Fruit fly (Drosophila melanogaster) whole organism, embryonic: ENCODE measurements around the gene Atg8b.

Source experiments
- Ada2b ChIP-seq: fragments of 200-800 bp; sonication (Bioruptor generic); IDR thresholded peaks from 2 replicates; pipeline ENCODE4 v1.3.6; 2022; ENCODE audit warnings: missing biosample characterization, missing genetic modification characterization
- CG12391 ChIP-seq: fragments of 200-800 bp; sonication (Bioruptor generic); optimal IDR thresholded peaks from 3 replicates; lab custom pipeline; 2018; ENCODE audit warnings: missing biosample characterization, mild to moderate bottlenecking, missing genetic modification characterization, moderate library complexity
- CG12659 ChIP-seq: fragments of 200-800 bp; sonication (Bioruptor generic); optimal IDR thresholded peaks from 3 replicates; lab custom pipeline; 2017; ENCODE audit warnings: mild to moderate bottlenecking, missing biosample characterization, missing genetic modification reagents, missing genetic modification characterization
- CG13287 ChIP-seq: fragments of 200-800 bp; sonication (Bioruptor generic); IDR thresholded peaks from 2 replicates; pipeline ENCODE4 v1.3.6; 2022; ENCODE audit warnings: missing biosample characterization, missing genetic modification characterization; ENCODE audit not compliant: partially characterized antibody
- CG14710 ChIP-seq: fragments of 200-800 bp; sonication (Bioruptor generic); optimal IDR thresholded peaks from 3 replicates; lab custom pipeline; 2019; ENCODE audit warnings: missing biosample characterization, mild to moderate bottlenecking, missing genetic modification characterization, moderate library complexity
- CG15011 ChIP-seq: fragments of 200-800 bp; sonication (Bioruptor generic); optimal IDR thresholded peaks from 3 replicates; lab custom pipeline; 2018; ENCODE audit warnings: missing biosample characterization, mild to moderate bottlenecking, missing genetic modification characterization
- CG15073 ChIP-seq: fragments of 200-800 bp; sonication (Bioruptor generic); optimal IDR thresholded peaks from 2 replicates; lab custom pipeline; 2016; ENCODE audit warnings: missing biosample characterization, missing genetic modification characterization
- CG1529 ChIP-seq: fragments of 200-800 bp; sonication (Bioruptor generic); optimal IDR thresholded peaks from 3 replicates; lab custom pipeline; 2018; ENCODE audit warnings: missing biosample characterization, missing genetic modification characterization
- CG16813 ChIP-seq: fragments of 200-800 bp; sonication (Bioruptor generic); IDR thresholded peaks from 3 replicates; pipeline ENCODE4 v1.3.6; 2022; ENCODE audit warnings: missing biosample characterization, missing genetic modification characterization; ENCODE audit not compliant: partially characterized antibody
- CG4282 ChIP-seq: fragments of 200-800 bp; sonication (Bioruptor generic); optimal IDR thresholded peaks from 2 replicates; lab custom pipeline; 2016; ENCODE audit warnings: missing biosample characterization, missing genetic modification characterization
- CG4617 ChIP-seq: fragments of 200-800 bp; sonication (Bioruptor generic); optimal IDR thresholded peaks from 3 replicates; lab custom pipeline; 2016; ENCODE audit warnings: missing biosample characterization, missing genetic modification characterization, borderline replicate concordance
- CG4707 ChIP-seq: fragments of 200-800 bp; sonication (Bioruptor generic); optimal IDR thresholded peaks from 2 replicates; lab custom pipeline; 2018; ENCODE audit warnings: missing biosample characterization, mild to moderate bottlenecking, missing genetic modification characterization, moderate library complexity
- CG8290 ChIP-seq, 3 experiments: fragments of 200-800 bp; sonication (Bioruptor generic); optimal IDR thresholded peaks; 2 replicates each; lab custom pipeline; 2016 to 2019; ENCODE audit warnings: missing biosample characterization in 3 of 3, missing genetic modification characterization in 3 of 3, mild to moderate bottlenecking in 2 of 3, moderate library complexity in 1 of 3
- CG9215 ChIP-seq: fragments of 200-800 bp; sonication (Bioruptor generic); IDR thresholded peaks from 2 replicates; pipeline ENCODE4 v1.3.6; 2022; ENCODE audit warnings: missing biosample characterization, missing genetic modification characterization
- CoRest ChIP-seq: fragments of 200-800 bp; sonication (Bioruptor generic); optimal IDR thresholded peaks from 3 replicates; lab custom pipeline; 2018; ENCODE audit warnings: missing biosample characterization, mild to moderate bottlenecking, missing genetic modification characterization, moderate library complexity
- Deaf1 ChIP-seq: fragments of 200-800 bp; optimal IDR thresholded peaks from 3 replicates; lab custom pipeline; 2019; ENCODE audit warnings: missing biosample characterization, mild to moderate bottlenecking, missing genetic modification characterization, moderate library complexity
- Ets97D ChIP-seq: fragments of 200-800 bp; sonication (Bioruptor generic); optimal IDR thresholded peaks from 3 replicates; lab custom pipeline; 2016; ENCODE audit warnings: missing biosample characterization, missing genetic modification characterization
- Gsc ChIP-seq: fragments of 200-800 bp; sonication (Bioruptor generic); IDR thresholded peaks from 2 replicates; pipeline ENCODE4 v1.3.6; 2022; ENCODE audit warnings: missing biosample characterization, missing genetic modification characterization
- HLH4C ChIP-seq: fragments of 200-800 bp; sonication (Bioruptor generic); IDR thresholded peaks from 3 replicates; pipeline ENCODE4 v1.3.6; 2022; ENCODE audit warnings: missing biosample characterization, missing genetic modification characterization; ENCODE audit not compliant: partially characterized antibody
- Hey ChIP-seq: fragments of 200-800 bp; sonication (Bioruptor generic); optimal IDR thresholded peaks from 3 replicates; lab custom pipeline; 2018; ENCODE audit warnings: missing biosample characterization, mild to moderate bottlenecking, missing genetic modification characterization
- MESR4 ChIP-seq: fragments of 200-800 bp; sonication (Bioruptor generic); optimal IDR thresholded peaks from 2 replicates; lab custom pipeline; 2018; ENCODE audit warnings: missing biosample characterization, mild to moderate bottlenecking, missing genetic modification characterization, moderate library complexity
- Med ChIP-seq: fragments of 200-800 bp; sonication (Bioruptor generic); peaks from one replicate; lab custom pipeline; 2016; ENCODE audit warnings: missing biosample characterization, missing genetic modification characterization, mild to moderate bottlenecking, inconsistent platforms, moderate library complexity
- Nf-YB ChIP-seq: fragments of 200-800 bp; sonication (Bioruptor generic); optimal IDR thresholded peaks from 3 replicates; lab custom pipeline; 2019; ENCODE audit warnings: missing biosample characterization, mild to moderate bottlenecking, missing genetic modification characterization, moderate library complexity
- Scr ChIP-seq: fragments of 200-800 bp; sonication (Bioruptor generic); IDR thresholded peaks from 2 replicates; pipeline ENCODE4 v1.3.6; 2022; ENCODE audit warnings: missing biosample characterization, missing genetic modification characterization; ENCODE audit not compliant: partially characterized antibody
- ara ChIP-seq: fragments of 200-800 bp; sonication (Bioruptor generic); IDR thresholded peaks from 2 replicates; pipeline ENCODE4 v1.3.6; 2022; ENCODE audit warnings: missing biosample characterization, missing genetic modification characterization
- cg ChIP-seq: fragments of 200-800 bp; sonication (Bioruptor generic); optimal IDR thresholded peaks from 3 replicates; lab custom pipeline; 2019; ENCODE audit warnings: missing biosample characterization, mild to moderate bottlenecking, missing genetic modification characterization, moderate library complexity
- chinmo ChIP-seq: fragments of 200-800 bp; sonication (Bioruptor generic); IDR thresholded peaks from 4 replicates; pipeline ENCODE4 v1.3.6; 2022; ENCODE audit warnings: missing biosample characterization, missing genetic modification characterization; ENCODE audit not compliant: partially characterized antibody
- dysf ChIP-seq: fragments of 200-800 bp; sonication (Bioruptor generic); IDR thresholded peaks from 3 replicates; pipeline ENCODE4 v1.3.6; 2022; ENCODE audit warnings: missing biosample characterization, missing genetic modification characterization
- gfzf ChIP-seq: fragments of 200-800 bp; sonication (Bioruptor generic); optimal IDR thresholded peaks from 2 replicates; lab custom pipeline; 2016; ENCODE audit warnings: missing biosample characterization, mild to moderate bottlenecking, missing genetic modification characterization, moderate library complexity
- grau ChIP-seq: fragments of 200-800 bp; optimal IDR thresholded peaks from 3 replicates; lab custom pipeline; 2019; ENCODE audit warnings: missing biosample characterization, mild to moderate bottlenecking, missing genetic modification characterization, moderate library complexity
- hkb ChIP-seq, 2 experiments: fragments of 200-800 bp in 1 of 2; fragments of >200 bp in 1 of 2; sonication (Bioruptor generic) in 1 of 2; IDR thresholded peaks in 1 of 2; optimal IDR thresholded peaks in 1 of 2; 2 replicates each; pipeline versions ENCODE4 v1.3.6 to Lab custom; 2017 to 2022; ENCODE audit warnings: missing biosample characterization in 1 of 2, missing genetic modification characterization in 1 of 2
- lbe ChIP-seq: fragments of 200-800 bp; sonication (Bioruptor generic); optimal IDR thresholded peaks from 2 replicates; lab custom pipeline; 2016; ENCODE audit warnings: missing biosample characterization, mild to moderate bottlenecking, missing genetic modification characterization
- lola ChIP-seq, 3 experiments: fragments of >200 bp in 2 of 3; fragments of 200-800 bp in 1 of 3; sonication (Bioruptor generic) in 1 of 3; optimal IDR thresholded peaks; 2 replicates each; lab custom pipeline; 2017 to 2019; ENCODE audit warnings: missing biosample characterization in 3 of 3, missing genetic modification characterization in 3 of 3, mild to moderate bottlenecking in 1 of 3, moderate library complexity in 1 of 3
- maf-S ChIP-seq: fragments of 200-800 bp; sonication (Bioruptor generic); optimal IDR thresholded peaks from 2 replicates; lab custom pipeline; 2016; ENCODE audit warnings: missing biosample characterization, missing genetic modification characterization
- mirr ChIP-seq: fragments of 200-800 bp; sonication (Bioruptor generic); optimal IDR thresholded peaks from 3 replicates; lab custom pipeline; 2018; ENCODE audit warnings: missing biosample characterization, mild to moderate bottlenecking, missing genetic modification characterization
- mld ChIP-seq: fragments of 200-800 bp; sonication (Bioruptor generic); IDR thresholded peaks from 3 replicates; pipeline ENCODE4 v1.3.6; 2022; ENCODE audit warnings: missing biosample characterization, missing genetic modification characterization; ENCODE audit not compliant: partially characterized antibody
- odd ChIP-seq: fragments of 200-800 bp; sonication (Bioruptor generic); optimal IDR thresholded peaks from 2 replicates; lab custom pipeline; 2017; ENCODE audit warnings: missing biosample characterization, mild to moderate bottlenecking, missing genetic modification characterization
- pzg ChIP-seq: fragments of 200-800 bp; sonication (Bioruptor generic); optimal IDR thresholded peaks from 3 replicates; lab custom pipeline; 2018; ENCODE audit warnings: missing biosample characterization, mild to moderate bottlenecking, missing genetic modification characterization, moderate library complexity
- stwl ChIP-seq: fragments of 200-800 bp; sonication (Bioruptor generic); optimal IDR thresholded peaks from 3 replicates; lab custom pipeline; 2018; ENCODE audit warnings: missing biosample characterization, mild to moderate bottlenecking, missing genetic modification characterization, moderate library complexity
- sug ChIP-seq: fragments of 200-800 bp; optimal IDR thresholded peaks from 2 replicates; lab custom pipeline; 2019; ENCODE audit warnings: missing biosample characterization, mild to moderate bottlenecking, missing genetic modification characterization, moderate library complexity
- tna ChIP-seq: fragments of 200-800 bp; sonication (Bioruptor generic); IDR thresholded peaks from 2 replicates; pipeline ENCODE4 v1.3.6; 2022; ENCODE audit warnings: missing biosample characterization, missing genetic modification characterization; ENCODE audit not compliant: partially characterized antibody
- trem ChIP-seq: fragments of 200-800 bp; optimal IDR thresholded peaks from 3 replicates; lab custom pipeline; 2019; ENCODE audit warnings: missing biosample characterization, mild to moderate bottlenecking, missing genetic modification characterization, moderate library complexity
- twi ChIP-seq: fragments of 200-800 bp; optimal IDR thresholded peaks from 2 replicates; lab custom pipeline; 2019; ENCODE audit warnings: missing biosample characterization, mild to moderate bottlenecking, missing genetic modification characterization, moderate library complexity
- wek ChIP-seq: fragments of 200-800 bp; sonication (Bioruptor generic); optimal IDR thresholded peaks from 3 replicates; lab custom pipeline; 2018; ENCODE audit warnings: missing biosample characterization, mild to moderate bottlenecking, missing genetic modification characterization, moderate library complexity

The Atg8b gene

DNA sequence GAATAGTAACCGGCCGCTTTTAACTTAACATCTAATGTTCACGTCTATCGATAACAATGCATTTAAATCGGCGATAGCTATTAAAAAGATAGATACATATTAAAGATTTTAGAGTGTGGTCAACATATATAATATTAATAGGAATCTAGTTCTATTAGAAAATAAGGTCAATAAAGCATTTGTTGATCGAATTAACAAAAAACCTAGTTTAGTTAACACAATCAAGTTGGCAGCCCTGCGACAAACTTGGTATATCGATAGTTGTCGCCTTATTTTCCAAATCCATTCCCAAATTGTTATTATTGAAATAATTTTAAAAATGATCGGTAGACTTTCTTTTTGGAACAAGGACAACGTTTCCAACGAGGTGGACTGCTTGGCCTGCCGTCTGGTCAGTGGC is 40.0 kb downstream of the Atg8b start, which contains the start of the genes CG31251 and CG31360 (continued):
- TF ChIP-seq CG14710 (tag; lab: Kevin White, UChicago): peak; percentile 37
- TF ChIP-seq CG13287 (GFP tag; lab: Robert Waterston, UW): peak; percentile 95
- TF ChIP-seq Ada2b (GFP tag; lab: Robert Waterston, UW): no peak
- no peak for TF ChIP-seq CG1529 (GFP tag; lab: Kevin White, UChicago)
- no peak for TF ChIP-seq Hey (tag; lab: Kevin White, UChicago)
- no peak for TF ChIP-seq ara (GFP tag; lab: Robert Waterston, UW)
- no peak for TF ChIP-seq CG15011 (GFP tag; lab: Kevin White, UChicago)
- no peak for TF ChIP-seq CG15073
- TF ChIP-seq tna: peak; percentile 72
- TF ChIP-seq trem (tag; lab: Kevin White, UChicago): peak; percentile 99
- no peak for TF ChIP-seq CG4282 (GFP tag; lab: Kevin White, UChicago)
- no peak for TF ChIP-seq mirr (GFP tag; lab: Kevin White, UChicago)
- TF ChIP-seq odd (GFP tag; lab: Kevin White, UChicago): no peak
- TF ChIP-seq mld (GFP tag; lab: Robert Waterston, UW): 0 out of 3 replicates have a peak, but pooled peaks have one; percentile 20
- no peak for TF ChIP-seq Gsc (GFP tag; lab: Robert Waterston, UW)
- no peak for TF ChIP-seq dysf (GFP tag; lab: Robert Waterston, UW)
- peak; percentile 19 for TF ChIP-seq grau (tag; lab: Kevin White, UChicago)
- 0 out of 4 replicates have a peak, but pooled peaks have one; percentile 61 for TF ChIP-seq chinmo (GFP tag; lab: Robert Waterston, UW)
- TF ChIP-seq maf-S (GFP tag; lab: Kevin White, UChicago): no peak
- peak; percentile 57 for TF ChIP-seq lbe (GFP tag; lab: Kevin White, UChicago)
- TF ChIP-seq CG16813: peak; percentile 84
- peak; percentile 51 for TF ChIP-seq CG12659
- no peak for TF ChIP-seq CG4707
- no peak for TF ChIP-seq hkb (optimal IDR thresholded peaks at IDR 0.05; lab: Kevin White, UChicago)
- no peak for TF ChIP-seq hkb (GFP tag; IDR thresholded peaks at IDR 0.05; lab: Robert Waterston, UW)
- TF ChIP-seq MESR4 (GFP tag; lab: Kevin White, UChicago): peak; percentile 15
- TF ChIP-seq Nf-YB (GFP tag; lab: Kevin White, UChicago): no peak
- peak in 1 of 3 experiments; percentile 12 for TF ChIP-seq lola (GFP tag; optimal IDR thresholded peaks at IDR 0.05; lab: Kevin White, UChicago)
- no peak for TF ChIP-seq Deaf1
- peak; percentile 31 for TF ChIP-seq Med
- TF ChIP-seq wek (GFP tag; lab: Kevin White, UChicago): no peak
- TF ChIP-seq Scr: peak; percentile 90
- TF ChIP-seq gfzf: no peak
- TF ChIP-seq sug (tag; lab: Kevin White, UChicago): peak; percentile 18
- TF ChIP-seq cg (GFP tag; lab: Kevin White, UChicago): no peak
- peak; percentile 29 for TF ChIP-seq CoRest (tag; lab: Kevin White, UChicago)
- peak; percentile 88 for TF ChIP-seq stwl
- TF ChIP-seq CG9215 (GFP tag; lab: Robert Waterston, UW): no peak
- peak; percentile 9 for TF ChIP-seq CG4617
- TF ChIP-seq Ets97D (GFP tag; lab: Kevin White, UChicago): peak; percentile 29
- TF ChIP-seq HLH4C: peak; percentile 94
- peak; percentile 15 for TF ChIP-seq CG8290 (GFP tag; optimal IDR thresholded peaks at IDR 0.05; lab: Kevin White, UChicago)
- TF ChIP-seq CG8290 (tag; optimal IDR thresholded peaks at IDR 0.05; lab: Kevin White, UChicago): no peak
- peak; percentile 42 for TF ChIP-seq CG12391 (tag; lab: Kevin White, UChicago)
- peak; percentile 45 for TF ChIP-seq pzg (GFP tag; lab: Kevin White, UChicago)
- no peak for TF ChIP-seq twi (tag; lab: Kevin White, UChicago)
